Fruit fly (Drosophila melanogaster) whole organism, embryonic: ENCODE measurements around the gene Ced-12.

ENCODE experiments used
- Abd-B ChIP-seq: fragments of 200-800 bp; sonication (Bioruptor generic); optimal IDR thresholded peaks from 2 replicates; lab custom pipeline; 2018; ENCODE audit warnings: missing biosample characterization, mild to moderate bottlenecking, missing genetic modification characterization, moderate library complexity
- Ada2b ChIP-seq: fragments of 200-800 bp; sonication (Bioruptor generic); IDR thresholded peaks from 2 replicates; pipeline ENCODE4 v1.3.6; 2022; ENCODE audit warnings: missing biosample characterization, missing genetic modification characterization
- Asciz ChIP-seq: fragments of 200-800 bp; sonication (Bioruptor generic); optimal IDR thresholded peaks from 2 replicates; lab custom pipeline; 2017; ENCODE audit warnings: missing biosample characterization, mild to moderate bottlenecking, missing genetic modification characterization, missing genetic modification reagents
- BtbVII ChIP-seq: fragments of 200-800 bp; sonication (Bioruptor generic); optimal IDR thresholded peaks from 3 replicates; lab custom pipeline; 2017; ENCODE audit warnings: missing biosample characterization, mild to moderate bottlenecking, missing genetic modification characterization
- CG10267 ChIP-seq: fragments of 200-800 bp; sonication (Bioruptor generic); optimal IDR thresholded peaks from 2 replicates; lab custom pipeline; 2018; ENCODE audit warnings: missing biosample characterization, mild to moderate bottlenecking, missing genetic modification characterization, moderate library complexity
- CG10462 ChIP-seq: fragments of 200-800 bp; sonication (Bioruptor generic); optimal IDR thresholded peaks from 2 replicates; lab custom pipeline; 2016; ENCODE audit warnings: missing biosample characterization, missing genetic modification characterization
- CG11085 ChIP-seq: fragments of 200-800 bp; sonication (Bioruptor generic); IDR thresholded peaks from 2 replicates; pipeline ENCODE4 v1.3.6; 2022; ENCODE audit warnings: missing biosample characterization, missing genetic modification characterization
- CG11398 ChIP-seq: fragments of 200-800 bp; sonication (Bioruptor generic); optimal IDR thresholded peaks from 2 replicates; lab custom pipeline; 2016; ENCODE audit warnings: missing biosample characterization, missing genetic modification characterization
- CG11696 ChIP-seq: fragments of 200-800 bp; sonication (Bioruptor generic); IDR thresholded peaks from 2 replicates; pipeline ENCODE4 v1.3.6; 2022; ENCODE audit warnings: missing biosample characterization, missing genetic modification characterization
- CG11723 ChIP-seq: fragments of 200-800 bp; sonication (Bioruptor generic); optimal IDR thresholded peaks from 2 replicates; lab custom pipeline; 2017; ENCODE audit warnings: missing biosample characterization, mild to moderate bottlenecking, missing genetic modification characterization
- CG13287 ChIP-seq: fragments of 200-800 bp; sonication (Bioruptor generic); IDR thresholded peaks from 2 replicates; pipeline ENCODE4 v1.3.6; 2022; ENCODE audit warnings: missing biosample characterization, missing genetic modification characterization; ENCODE audit not compliant: partially characterized antibody
- CG14710 ChIP-seq: fragments of 200-800 bp; sonication (Bioruptor generic); optimal IDR thresholded peaks from 3 replicates; lab custom pipeline; 2019; ENCODE audit warnings: missing biosample characterization, mild to moderate bottlenecking, missing genetic modification characterization, moderate library complexity
- CG15514 ChIP-seq: fragments of 200-800 bp; sonication (Bioruptor generic); optimal IDR thresholded peaks from 3 replicates; lab custom pipeline; 2017; ENCODE audit warnings: missing biosample characterization, missing genetic modification characterization, mild to moderate bottlenecking, moderate library complexity, missing genetic modification reagents
- CG1602 ChIP-seq: fragments of 200-800 bp; sonication (Bioruptor generic); optimal IDR thresholded peaks from 3 replicates; lab custom pipeline; 2016; ENCODE audit warnings: missing biosample characterization, missing genetic modification characterization
- CG17361 ChIP-seq: fragments of 200-800 bp; sonication (Bioruptor generic); IDR thresholded peaks from 3 replicates; pipeline ENCODE4 v1.3.6; 2022; ENCODE audit warnings: missing biosample characterization, missing genetic modification characterization
- CG2116 ChIP-seq: fragments of 200-800 bp; sonication (Bioruptor generic); optimal IDR thresholded peaks from 3 replicates; lab custom pipeline; 2018; ENCODE audit warnings: missing biosample characterization, mild to moderate bottlenecking, missing genetic modification characterization
- CG2678 ChIP-seq: fragments of 200-800 bp; sonication (Bioruptor generic); optimal IDR thresholded peaks from 3 replicates; lab custom pipeline; 2019; ENCODE audit warnings: missing biosample characterization, mild to moderate bottlenecking, missing genetic modification characterization, moderate library complexity
- CG32767 ChIP-seq: fragments of 200-800 bp; sonication (Bioruptor generic); IDR thresholded peaks from 2 replicates; pipeline ENCODE4 v1.3.6; 2022; ENCODE audit warnings: missing biosample characterization, missing genetic modification characterization
- CG4424 ChIP-seq: fragments of 200-800 bp; sonication (Bioruptor generic); optimal IDR thresholded peaks from 3 replicates; lab custom pipeline; 2016; ENCODE audit warnings: missing biosample characterization, missing genetic modification characterization
- CG6791 ChIP-seq: fragments of 200-800 bp; sonication (Bioruptor generic); IDR thresholded peaks from 3 replicates; pipeline ENCODE4 v1.3.6; 2022; ENCODE audit warnings: missing biosample characterization, missing genetic modification characterization; ENCODE audit not compliant: partially characterized antibody
- CG9876 ChIP-seq: fragments of 200-800 bp; sonication (Bioruptor generic); optimal IDR thresholded peaks from 2 replicates; lab custom pipeline; 2016; ENCODE audit warnings: missing biosample characterization, missing genetic modification characterization
- Chrac-16 ChIP-seq: fragments of 200-800 bp; sonication (Bioruptor generic); optimal IDR thresholded peaks from 3 replicates; lab custom pipeline; 2016; ENCODE audit warnings: missing biosample characterization, missing genetic modification characterization
- Dip3 ChIP-seq: fragments of 200-800 bp; sonication (Bioruptor generic); optimal IDR thresholded peaks from 3 replicates; lab custom pipeline; 2016; ENCODE audit warnings: missing biosample characterization, missing genetic modification characterization
- MBD-R2 ChIP-seq: fragments of 200-800 bp; sonication (Bioruptor generic); IDR thresholded peaks from 2 replicates; pipeline ENCODE4 v1.3.6; 2022; ENCODE audit warnings: missing biosample characterization, missing genetic modification characterization
- MESR4 ChIP-seq: fragments of 200-800 bp; sonication (Bioruptor generic); optimal IDR thresholded peaks from 2 replicates; lab custom pipeline; 2018; ENCODE audit warnings: missing biosample characterization, mild to moderate bottlenecking, missing genetic modification characterization, moderate library complexity
- MTF-1 ChIP-seq: fragments of 200-800 bp; sonication (Bioruptor generic); optimal IDR thresholded peaks from 2 replicates; lab custom pipeline; 2018; ENCODE audit warnings: missing biosample characterization, mild to moderate bottlenecking, missing genetic modification characterization, borderline replicate concordance
- Myb ChIP-seq: fragments of 200-800 bp; sonication (Bioruptor generic); optimal IDR thresholded peaks from 2 replicates; lab custom pipeline; 2016; ENCODE audit warnings: missing biosample characterization, missing genetic modification characterization
- Xbp1 ChIP-seq: fragments of 200-800 bp; sonication (Bioruptor generic); optimal IDR thresholded peaks from 3 replicates; lab custom pipeline; 2016; ENCODE audit warnings: missing biosample characterization, mild to moderate bottlenecking, missing genetic modification characterization
- Xrp1 ChIP-seq: fragments of 200-800 bp; sonication (Bioruptor generic); IDR thresholded peaks from 2 replicates; pipeline ENCODE4 v1.3.6; 2022; ENCODE audit warnings: missing biosample characterization, missing genetic modification characterization
- amos ChIP-seq: fragments of 200-800 bp; sonication (Bioruptor generic); IDR thresholded peaks from 2 replicates; pipeline ENCODE4 v1.3.6; 2022; ENCODE audit warnings: missing biosample characterization, missing genetic modification characterization; ENCODE audit not compliant: partially characterized antibody
- br ChIP-seq: fragments of >200 bp; optimal IDR thresholded peaks from 2 replicates; lab custom pipeline; 2017
- bsh ChIP-seq, 2 experiments: fragments of 200-800 bp; sonication (Bioruptor generic); optimal IDR thresholded peaks; 2 replicates each; lab custom pipeline; 2017 to 2018; ENCODE audit warnings: mild to moderate bottlenecking in 2 of 2, missing biosample characterization in 2 of 2, missing genetic modification characterization in 2 of 2, moderate library complexity in 1 of 2
- btn ChIP-seq: fragments of 200-800 bp; sonication (Bioruptor generic); optimal IDR thresholded peaks from 2 replicates; lab custom pipeline; 2016; ENCODE audit warnings: missing biosample characterization, missing genetic modification characterization
- chif ChIP-seq, 2 experiments: fragments of 200-800 bp; sonication (Bioruptor generic); optimal IDR thresholded peaks; 3 replicates each; lab custom pipeline; 2016; ENCODE audit warnings: missing biosample characterization in 2 of 2, missing genetic modification characterization in 2 of 2
- gt ChIP-seq: fragments of 200-800 bp; sonication (Bioruptor generic); IDR thresholded peaks from 2 replicates; pipeline ENCODE4 v1.3.6; 2022; ENCODE audit warnings: missing biosample characterization, missing genetic modification characterization
- hbn ChIP-seq: fragments of 200-800 bp; sonication (Bioruptor generic); IDR thresholded peaks from 2 replicates; pipeline ENCODE4 v1.3.6; 2022; ENCODE audit warnings: missing biosample characterization, missing genetic modification characterization; ENCODE audit not compliant: partially characterized antibody
- kah ChIP-seq: fragments of 200-800 bp; sonication (Bioruptor generic); optimal IDR thresholded peaks from 2 replicates; lab custom pipeline; 2018; ENCODE audit warnings: missing biosample characterization, mild to moderate bottlenecking, missing genetic modification characterization
- lola ChIP-seq, 3 experiments: fragments of >200 bp in 2 of 3; fragments of 200-800 bp in 1 of 3; sonication (Bioruptor generic) in 1 of 3; optimal IDR thresholded peaks; 2 replicates each; lab custom pipeline; 2017 to 2019; ENCODE audit warnings: missing biosample characterization in 3 of 3, missing genetic modification characterization in 3 of 3, mild to moderate bottlenecking in 1 of 3, moderate library complexity in 1 of 3
- mam ChIP-seq: fragments of 200-800 bp; sonication (Bioruptor generic); optimal IDR thresholded peaks from 3 replicates; lab custom pipeline; 2016; ENCODE audit warnings: missing biosample characterization, missing genetic modification characterization
- mld ChIP-seq: fragments of 200-800 bp; sonication (Bioruptor generic); IDR thresholded peaks from 3 replicates; pipeline ENCODE4 v1.3.6; 2022; ENCODE audit warnings: missing biosample characterization, missing genetic modification characterization; ENCODE audit not compliant: partially characterized antibody
- nmo ChIP-seq: fragments of 200-800 bp; sonication (Bioruptor generic); optimal IDR thresholded peaks from 2 replicates; lab custom pipeline; 2018; ENCODE audit warnings: missing biosample characterization, mild to moderate bottlenecking, missing genetic modification characterization, moderate library complexity
- onecut ChIP-seq: fragments of 200-800 bp; sonication (Bioruptor generic); IDR thresholded peaks from 2 replicates; pipeline ENCODE4 v1.3.6; 2022; ENCODE audit warnings: missing biosample characterization, missing genetic modification characterization
- phol ChIP-seq: fragments of 200-800 bp; sonication (Bioruptor generic); optimal IDR thresholded peaks from 3 replicates; lab custom pipeline; 2018; ENCODE audit warnings: missing biosample characterization, mild to moderate bottlenecking, missing genetic modification characterization, moderate library complexity
- scrt ChIP-seq: fragments of 200-800 bp; sonication (Bioruptor generic); optimal IDR thresholded peaks from 2 replicates; lab custom pipeline; 2018; ENCODE audit warnings: missing biosample characterization, mild to moderate bottlenecking, missing genetic modification characterization, moderate library complexity
- tgo ChIP-seq: fragments of 200-800 bp; sonication (Bioruptor generic); IDR thresholded peaks from 3 replicates; pipeline ENCODE4 v1.3.6; 2022; ENCODE audit warnings: missing biosample characterization, missing genetic modification characterization
- tin ChIP-seq: fragments of 200-800 bp; sonication (Bioruptor generic); optimal IDR thresholded peaks from 3 replicates; lab custom pipeline; 2016; ENCODE audit warnings: missing biosample characterization, missing genetic modification characterization
- unpg ChIP-seq: fragments of 200-800 bp; sonication (Bioruptor generic); optimal IDR thresholded peaks from 3 replicates; lab custom pipeline; 2018; ENCODE audit warnings: missing biosample characterization, mild to moderate bottlenecking, missing genetic modification characterization, moderate library complexity
- vvl ChIP-seq: fragments of 200-800 bp; sonication (Bioruptor generic); IDR thresholded peaks from 2 replicates; pipeline ENCODE4 v1.3.6; 2022; ENCODE audit warnings: missing biosample characterization, missing genetic modification characterization
- wor ChIP-seq: fragments of 200-800 bp; sonication (Bioruptor generic); IDR thresholded peaks from 2 replicates; pipeline ENCODE4 v1.3.6; 2022; ENCODE audit warnings: missing biosample characterization, missing genetic modification characterization

Gene Ced-12

DNA sequence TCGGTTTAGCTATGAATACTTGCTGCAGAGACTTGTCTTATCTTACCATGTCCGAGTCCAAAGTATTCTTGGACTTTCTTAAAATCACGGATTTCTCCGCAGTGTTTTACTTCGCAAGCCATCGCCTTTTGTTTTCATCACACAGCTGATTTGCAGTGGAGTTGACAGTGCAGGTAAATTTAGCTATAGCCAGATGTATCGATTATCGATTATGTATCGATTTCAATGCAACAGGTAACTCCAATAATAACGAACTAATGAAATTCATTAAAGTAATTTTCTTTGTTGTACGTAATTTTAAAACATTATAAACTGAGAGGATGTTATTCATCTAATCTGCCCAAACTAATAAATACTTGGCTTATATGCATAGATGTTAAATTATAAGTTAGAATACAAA lies 34.6 kb upstream of the Ced-12 start, which contains the start of gene Rab3-GAP (continued):
- TF ChIP-seq tin (GFP tag; lab: Kevin White, UChicago) (peak; percentile 29), gt (GFP tag; lab: Robert Waterston, UW) (no peak), MTF-1 (GFP tag; lab: Kevin White, UChicago) (no peak), CG2678 (tag; lab: Kevin White, UChicago) (no peak), BtbVII (no peak), CG14710 (tag; lab: Kevin White, UChicago) (peak; percentile 51), CG10462 (no peak), CG11085 (GFP tag; lab: Robert Waterston, UW) (no peak), CG17361 (peak; percentile 51; the same call in 1 of the 3 replicates), Asciz (GFP tag; lab: Kevin White, UChicago) (peak; percentile 36), Abd-B (no peak), CG13287 (peak; percentile 77), Xbp1 (peak; percentile 17), Dip3 (GFP tag; lab: Kevin White, UChicago) (no peak), Ada2b (0 out of 2 replicates have a peak, but pooled peaks have one; percentile 4), CG2116 (peak; percentile 85), lola (GFP tag; optimal IDR thresholded peaks at IDR 0.05; lab: Kevin White, UChicago) (peak in 1 of 3 experiments; percentile 27), chif (GFP tag; optimal IDR thresholded peaks at IDR 0.05; lab: Kevin White, UChicago) (peak in 1 of 2 experiments; percentile 16), phol (tag; lab: Kevin White, UChicago) (peak; percentile 36), CG9876 (no peak), unpg (GFP tag; lab: Kevin White, UChicago) (peak; percentile 45), CG10267 (tag; lab: Kevin White, UChicago) (peak; percentile 60), amos (GFP tag; lab: Robert Waterston, UW) (peak; percentile 37; the same call in 1 of the 2 replicates), Xrp1 (GFP tag; lab: Robert Waterston, UW) (no peak), MBD-R2 (GFP tag; lab: Robert Waterston, UW) (peak; percentile 82), wor (GFP tag; lab: Robert Waterston, UW) (no peak), scrt (peak; percentile 95), bsh (GFP tag; optimal IDR thresholded peaks at IDR 0.05; lab: Kevin White, UChicago) (peak in 1 of 2 experiments; percentile 39), btn (GFP tag; lab: Kevin White, UChicago) (no peak), CG15514 (GFP tag; lab: Kevin White, UChicago) (peak; percentile 60), kah (peak; percentile 63), Myb (peak; percentile 9), nmo (GFP tag; lab: Kevin White, UChicago) (peak; percentile 51), tgo (GFP tag; lab: Robert Waterston, UW) (peak; percentile 38; the same call in 1 of the 3 replicates), hbn (GFP tag; lab: Robert Waterston, UW) (peak; percentile 63), MESR4 (GFP tag; lab: Kevin White, UChicago) (peak; percentile 50), CG11696 (no peak), mam (GFP tag; lab: Kevin White, UChicago) (no peak), CG32767 (GFP tag; lab: Robert Waterston, UW) (0 out of 2 replicates have a peak, but pooled peaks have one; percentile 15), CG11723 (GFP tag; lab: Kevin White, UChicago) (no peak), CG4424 (peak; percentile 46), CG6791 (GFP tag; lab: Robert Waterston, UW) (peak; percentile 45; the same call in 1 of the 3 replicates), onecut (GFP tag; lab: Robert Waterston, UW) (peak; percentile 29; the same call in 1 of the 2 replicates), br (lab: Kevin White, UChicago) (no peak), Chrac-16 (GFP tag; lab: Kevin White, UChicago) (peak; percentile 29), CG1602 (GFP tag; lab: Kevin White, UChicago) (peak; percentile 14), mld (GFP tag; lab: Robert Waterston, UW) (no peak), CG11398 (no peak), vvl (GFP tag; lab: Robert Waterston, UW) (peak; percentile 59)
